Fruit fly (Drosophila melanogaster) whole organism, pupa: Measurements from ENCODE around the gene CG44098.

Source experiments
- CG10348 ChIP-seq: fragments of 200-800 bp; sonication (Bioruptor generic); IDR thresholded peaks from 2 replicates; pipeline ENCODE4 v1.3.6; 2022; ENCODE audit warnings: missing biosample characterization, missing genetic modification characterization
- CG12605 ChIP-seq: fragments of 200-800 bp; sonication (Bioruptor generic); IDR thresholded peaks from 2 replicates; pipeline ENCODE4 v1.3.6; 2022; ENCODE audit warnings: missing biosample characterization, missing genetic modification characterization
- CG13204 ChIP-seq: fragments of 200-800 bp; sonication (Bioruptor generic); optimal IDR thresholded peaks from 2 replicates; lab custom pipeline; 2018; ENCODE audit warnings: missing biosample characterization, mild to moderate bottlenecking, missing genetic modification characterization, moderate library complexity
- CG14655 ChIP-seq: fragments of 200-800 bp; sonication (Bioruptor generic); optimal IDR thresholded peaks from 3 replicates; lab custom pipeline; 2017; ENCODE audit warnings: mild to moderate bottlenecking, missing biosample characterization, missing genetic modification reagents, missing genetic modification characterization
- CG15710 ChIP-seq: fragments of 200-800 bp; sonication (Bioruptor generic); optimal IDR thresholded peaks from 2 replicates; lab custom pipeline; 2018; ENCODE audit warnings: missing biosample characterization, mild to moderate bottlenecking, missing genetic modification characterization, moderate library complexity
- CG17806 ChIP-seq: fragments of 200-800 bp; sonication (Bioruptor generic); optimal IDR thresholded peaks from 2 replicates; lab custom pipeline; 2018; ENCODE audit warnings: missing biosample characterization, mild to moderate bottlenecking, missing genetic modification characterization, moderate library complexity
- CG32121 ChIP-seq: fragments of 200-800 bp; sonication (Bioruptor generic); IDR thresholded peaks from 2 replicates; pipeline ENCODE4 v1.3.6; 2022; ENCODE audit warnings: missing biosample characterization, missing genetic modification characterization
- CG34367 ChIP-seq: fragments of 200-800 bp; sonication (Bioruptor generic); optimal IDR thresholded peaks from 2 replicates; lab custom pipeline; 2018; ENCODE audit warnings: missing biosample characterization, mild to moderate bottlenecking, missing genetic modification characterization
- CG4496 ChIP-seq: fragments of 200-800 bp; sonication (Bioruptor generic); IDR thresholded peaks from 3 replicates; pipeline ENCODE4 v1.3.6; 2022; ENCODE audit warnings: missing biosample characterization, missing genetic modification characterization
- CG8159 ChIP-seq: fragments of 200-800 bp; sonication (Bioruptor generic); optimal IDR thresholded peaks from 3 replicates; lab custom pipeline; 2018; ENCODE audit warnings: missing biosample characterization, mild to moderate bottlenecking, missing genetic modification characterization, moderate library complexity
- CG8301 ChIP-seq: fragments of 200-800 bp; sonication (Bioruptor generic); optimal IDR thresholded peaks from 2 replicates; lab custom pipeline; 2018; ENCODE audit warnings: missing biosample characterization, mild to moderate bottlenecking, missing genetic modification characterization
- CG9948 ChIP-seq: fragments of 200-800 bp; sonication (Bioruptor generic); optimal IDR thresholded peaks from 2 replicates; lab custom pipeline; 2018; ENCODE audit warnings: missing biosample characterization, mild to moderate bottlenecking, missing genetic modification characterization, moderate library complexity
- D1 ChIP-seq: fragments of 200-800 bp; sonication (Bioruptor generic); optimal IDR thresholded peaks from 2 replicates; lab custom pipeline; 2018; ENCODE audit warnings: missing biosample characterization, mild to moderate bottlenecking, missing genetic modification characterization, moderate library complexity
- EcR ChIP-seq: fragments of 200-800 bp; sonication (Bioruptor generic); optimal IDR thresholded peaks from 3 replicates; lab custom pipeline; 2019; ENCODE audit warnings: missing biosample characterization, missing genetic modification characterization, mild to moderate bottlenecking, moderate library complexity, missing genetic modification reagents
- Ets98B ChIP-seq: fragments of 200-800 bp; sonication (Bioruptor generic); IDR thresholded peaks from 2 replicates; pipeline ENCODE4 v1.3.6; 2022; ENCODE audit warnings: missing biosample characterization, missing genetic modification characterization
- Pif1A ChIP-seq: fragments of 200-800 bp; sonication (Bioruptor generic); optimal IDR thresholded peaks from 3 replicates; lab custom pipeline; 2016; ENCODE audit warnings: missing biosample characterization, missing genetic modification characterization
- Pif1B ChIP-seq: fragments of 200-800 bp; sonication (Bioruptor generic); optimal IDR thresholded peaks from 3 replicates; lab custom pipeline; 2016; ENCODE audit warnings: missing biosample characterization, missing genetic modification characterization
- Snoo ChIP-seq: fragments of 200-800 bp; sonication (Bioruptor generic); optimal IDR thresholded peaks from 3 replicates; lab custom pipeline; 2017; ENCODE audit warnings: missing biosample characterization, mild to moderate bottlenecking, missing genetic modification characterization, inconsistent platforms
- fd96Ca ChIP-seq: fragments of 200-800 bp; sonication (Bioruptor generic); IDR thresholded peaks from 3 replicates; pipeline ENCODE4 v1.3.6; 2022; ENCODE audit warnings: missing biosample characterization, missing genetic modification characterization
- gl ChIP-seq: fragments of 200-800 bp; sonication (Bioruptor generic); optimal IDR thresholded peaks from 2 replicates; lab custom pipeline; 2018; ENCODE audit warnings: missing biosample characterization, mild to moderate bottlenecking, missing genetic modification characterization
- rn ChIP-seq: fragments of 200-800 bp; sonication (Bioruptor generic); IDR thresholded peaks from 2 replicates; pipeline ENCODE4 v1.3.6; 2022; ENCODE audit warnings: missing biosample characterization, missing genetic modification characterization

Gene CG44098

dm6 chr3R:4749735-4750134 is 23.3 kb downstream of the CG44098 start, which contains the start of gene atms:
TSS of gene atms (plus strand) at chr3R:4750035.
- no peak for TF ChIP-seq Snoo (tag; lab: Kevin White, UChicago)
- TF ChIP-seq CG13204 (GFP tag; lab: Kevin White, UChicago): no peak
- no peak for TF ChIP-seq CG17806 (tag; lab: Kevin White, UChicago)
- no peak for TF ChIP-seq CG32121
- TF ChIP-seq Pif1A (GFP tag; lab: Kevin White, UChicago): no peak
- TF ChIP-seq fd96Ca (GFP tag; lab: Robert Waterston, UW): no peak
- no peak for TF ChIP-seq rn (GFP tag; lab: Robert Waterston, UW)
- TF ChIP-seq CG10348 (GFP tag; lab: Robert Waterston, UW): no peak
- no peak for TF ChIP-seq D1
- no peak for TF ChIP-seq CG14655 (GFP tag; lab: Kevin White, UChicago)
- TF ChIP-seq CG4496: no peak

- no peak for TF ChIP-seq gl (tag; lab: Kevin White, UChicago)
- TF ChIP-seq CG32121: no peak
- TF ChIP-seq CG17806 (tag; lab: Kevin White, UChicago): no peak
- no peak for TF ChIP-seq Pif1A (GFP tag; lab: Kevin White, UChicago)
- no peak for TF ChIP-seq D1
- no peak for TF ChIP-seq CG10348 (GFP tag; lab: Robert Waterston, UW)
- no peak for TF ChIP-seq CG15710
- no peak for TF ChIP-seq CG14655 (GFP tag; lab: Kevin White, UChicago)
- TF ChIP-seq CG13204 (GFP tag; lab: Kevin White, UChicago): no peak
- TF ChIP-seq CG8301 (tag; lab: Kevin White, UChicago): no peak
- no peak for TF ChIP-seq Snoo (tag; lab: Kevin White, UChicago)
- TF ChIP-seq CG12605 (GFP tag; lab: Robert Waterston, UW): no peak
- TF ChIP-seq rn (GFP tag; lab: Robert Waterston, UW): no peak
- no peak for TF ChIP-seq CG4496
- no peak for TF ChIP-seq EcR (GFP tag; lab: Kevin White, UChicago)
- no peak for TF ChIP-seq Pif1B (GFP tag; lab: Kevin White, UChicago)
Measured at dm6 chr3R:4748888-4749717, 23.9 kb downstream of the CG44098 start, which contains the start of gene tacc. TSS of gene tacc (minus strand) at chr3R:4749056.

dm6 chr3R:4747292-4747691 is 25.7 kb downstream of the CG44098 start:
- TF ChIP-seq CG34367: no peak
- TF ChIP-seq CG32121: 0 out of 2 replicates have a peak, but pooled peaks have one; percentile 30
- TF ChIP-seq Pif1A (GFP tag; lab: Kevin White, UChicago): peak; percentile 1
- no peak for TF ChIP-seq rn (GFP tag; lab: Robert Waterston, UW)
- no peak for TF ChIP-seq gl (tag; lab: Kevin White, UChicago)
- no peak for TF ChIP-seq EcR (GFP tag; lab: Kevin White, UChicago)
- TF ChIP-seq fd96Ca (GFP tag; lab: Robert Waterston, UW): peak; percentile 48; the same call in 1 of the 3 replicates
- peak; percentile 60 for TF ChIP-seq CG14655 (GFP tag; lab: Kevin White, UChicago)
- no peak for TF ChIP-seq CG13204 (GFP tag; lab: Kevin White, UChicago)
- TF ChIP-seq CG17806 (tag; lab: Kevin White, UChicago): peak; percentile 30
- no peak for TF ChIP-seq CG4496
- no peak for TF ChIP-seq Snoo (tag; lab: Kevin White, UChicago)
- TF ChIP-seq CG10348 (GFP tag; lab: Robert Waterston, UW): no peak
- TF ChIP-seq CG8301 (tag; lab: Kevin White, UChicago): peak; percentile 43
- TF ChIP-seq CG9948 (tag; lab: Kevin White, UChicago): peak; percentile 30
- TF ChIP-seq Ets98B (GFP tag; lab: Robert Waterston, UW): no peak
- peak; percentile 42 for TF ChIP-seq CG8159
- TF ChIP-seq Pif1B (GFP tag; lab: Kevin White, UChicago): no peak
- peak; percentile 44 for TF ChIP-seq CG15710

dm6 chr3R:4746189-4746771 is 26.7 kb downstream of the CG44098 start:
- TF ChIP-seq Ets98B (GFP tag; lab: Robert Waterston, UW): no peak
- TF ChIP-seq D1: no peak
- TF ChIP-seq Snoo (tag; lab: Kevin White, UChicago): no peak
- TF ChIP-seq CG13204 (GFP tag; lab: Kevin White, UChicago): no peak
- no peak for TF ChIP-seq CG8301 (tag; lab: Kevin White, UChicago)
- TF ChIP-seq CG34367: no peak
- no peak for TF ChIP-seq CG9948 (tag; lab: Kevin White, UChicago)
- no peak for TF ChIP-seq gl (tag; lab: Kevin White, UChicago)
- no peak for TF ChIP-seq EcR (GFP tag; lab: Kevin White, UChicago)
- no peak for TF ChIP-seq CG17806 (tag; lab: Kevin White, UChicago)
- TF ChIP-seq CG4496: no peak
- TF ChIP-seq rn (GFP tag; lab: Robert Waterston, UW): no peak

dm6 chr3R:4745544-4745943 is 27.5 kb downstream of the CG44098 start:
- no peak for TF ChIP-seq fd96Ca (GFP tag; lab: Robert Waterston, UW)
- TF ChIP-seq D1: no peak
- no peak for TF ChIP-seq Ets98B (GFP tag; lab: Robert Waterston, UW)
- peak; percentile 23 for TF ChIP-seq CG14655 (GFP tag; lab: Kevin White, UChicago)
